Worm (Caenorhabditis elegans) whole organism, L4 larva: Measurements from ENCODE around the gene R13A5.15.
A peak's percentile ranks its signal among the peaks of the same experiment; 100 is the strongest.

Experiments
- T20F7.1 ChIP-seq: fragments of 200-800 bp; sonication (Bioruptor generic); optimal IDR thresholded peaks from 2 replicates; lab custom pipeline; 2018; ENCODE audit warnings: mild to moderate bottlenecking, missing genetic modification characterization, missing compliant biosample characterization
- Y5F2A.4 ChIP-seq: fragments of 200-800 bp; sonication (Bioruptor generic); optimal IDR thresholded peaks from 2 replicates; lab custom pipeline; 2018; ENCODE audit warnings: mild to moderate bottlenecking, missing genetic modification characterization, missing compliant biosample characterization
- ZK337.2 ChIP-seq: fragments of 200-800 bp; sonication (Bioruptor generic); IDR thresholded peaks from 2 replicates; pipeline ENCODE4 v1.3.6; 2022; ENCODE audit warnings: missing genetic modification reagents, missing genetic modification characterization, missing compliant biosample characterization
- arid-1 ChIP-seq: fragments of 200-800 bp; sonication (Bioruptor generic); conservative IDR thresholded peaks from 2 replicates; pipeline ENCODE4 v1.3.6; 2022; ENCODE audit warnings: missing genetic modification reagents, missing genetic modification characterization, missing compliant biosample characterization
- ceh-28 ChIP-seq: fragments of 150-350 bp; optimal IDR thresholded peaks from 2 replicates; lab custom pipeline; 2014; ENCODE audit warnings: missing biosample characterization, missing genetic modification reagents, missing genetic modification characterization
- ceh-32 ChIP-seq: sonication (generic microtip); optimal IDR thresholded peaks from 2 replicates; lab custom pipeline; 2016; ENCODE audit warnings: mild to moderate bottlenecking, missing genetic modification characterization, missing compliant biosample characterization; ENCODE audit not compliant: poor library complexity
- ceh-44 ChIP-seq: fragments of 200-800 bp; sonication (Bioruptor generic); IDR thresholded peaks from 2 replicates; pipeline ENCODE4 v1.3.6; 2022; ENCODE audit warnings: missing genetic modification reagents, missing genetic modification characterization, missing compliant biosample characterization
- ctbp-1 ChIP-seq: fragments of 200-800 bp; sonication (Bioruptor generic); IDR thresholded peaks from 2 replicates; pipeline ENCODE4 v1.3.6; 2022; ENCODE audit warnings: missing genetic modification reagents, missing genetic modification characterization, missing compliant biosample characterization
- dmd-9 ChIP-seq: fragments of 200-800 bp; sonication (Bioruptor generic); IDR thresholded peaks from 2 replicates; pipeline ENCODE4 v1.3.6; 2022; ENCODE audit warnings: missing genetic modification reagents, missing genetic modification characterization, missing compliant biosample characterization
- duxl-1 ChIP-seq: sonication (generic microtip); optimal IDR thresholded peaks from 2 replicates; lab custom pipeline; 2016; ENCODE audit warnings: mild to moderate bottlenecking, missing genetic modification characterization, moderate library complexity, missing compliant biosample characterization; ENCODE audit not compliant: poor library complexity
- dve-1 ChIP-seq: sonication (generic microtip); optimal IDR thresholded peaks from 2 replicates; lab custom pipeline; 2017; ENCODE audit warnings: antibody characterized with exemption, mild to moderate bottlenecking, missing genetic modification characterization, missing compliant biosample characterization; ENCODE audit not compliant: insufficient read depth
- egl-27 ChIP-seq: sonication (generic microtip); optimal IDR thresholded peaks from 3 replicates; lab custom pipeline; 2017; ENCODE audit warnings: missing biosample characterization, missing genetic modification reagents, missing genetic modification characterization
- fos-1 ChIP-seq: fragments of 150-350 bp; optimal IDR thresholded peaks from 2 replicates; lab custom pipeline; 2014; ENCODE audit warnings: missing biosample characterization, missing genetic modification characterization
- hif-1 ChIP-seq, 2 experiments: sonication (generic microtip); optimal IDR thresholded peaks; 2 replicates each; lab custom pipeline; 2016 to 2017; ENCODE audit warnings: missing compliant biosample characterization in 2 of 2, missing genetic modification characterization in 2 of 2, missing genetic modification reagents in 2 of 2, missing genotype in 2 of 2, mild to moderate bottlenecking in 1 of 2
- hlh-11 ChIP-seq: fragments of 200-800 bp; sonication (Bioruptor generic); optimal IDR thresholded peaks from 2 replicates; lab custom pipeline; 2018; ENCODE audit warnings: mild to moderate bottlenecking, missing genetic modification characterization, missing compliant biosample characterization
- hlh-30 ChIP-seq: sonication (generic microtip); optimal IDR thresholded peaks from 2 replicates; lab custom pipeline; 2017; ENCODE audit warnings: antibody characterized with exemption, mild to moderate bottlenecking, missing genetic modification characterization, missing compliant biosample characterization; ENCODE audit not compliant: insufficient read depth
- hmg-1.1 ChIP-seq: fragments of 200-800 bp; sonication (Bioruptor generic); IDR thresholded peaks from 2 replicates; pipeline ENCODE4 v1.3.6; 2022; ENCODE audit warnings: missing genetic modification reagents, missing genetic modification characterization, missing compliant biosample characterization
- lim-7 ChIP-seq: fragments of 200-800 bp; sonication (Bioruptor generic); IDR thresholded peaks from 2 replicates; pipeline ENCODE4 v1.3.6; 2022; ENCODE audit warnings: missing genetic modification characterization, missing compliant biosample characterization
- lin-1 ChIP-seq: fragments of 200-800 bp; sonication (Bioruptor generic); IDR thresholded peaks from 2 replicates; pipeline ENCODE4 v1.3.6; 2022; ENCODE audit warnings: missing genetic modification reagents, missing genetic modification characterization, missing compliant biosample characterization
- lin-13 ChIP-seq: fragments of 150-350 bp; optimal IDR thresholded peaks from 2 replicates; lab custom pipeline; 2014; ENCODE audit warnings: missing biosample characterization, missing genetic modification reagents, missing genetic modification characterization
- lin-38 ChIP-seq: fragments of 200-800 bp; sonication (Bioruptor generic); IDR thresholded peaks from 2 replicates; pipeline ENCODE4 v1.3.6; 2022; ENCODE audit warnings: missing genetic modification reagents, missing genetic modification characterization, missing compliant biosample characterization
- mep-1 ChIP-seq: fragments of 150-350 bp; sonication (generic microtip); optimal IDR thresholded peaks from 3 replicates; lab custom pipeline; 2014; ENCODE audit warnings: missing biosample characterization, missing genetic modification characterization
- mes-2 ChIP-seq: sonication (generic microtip); optimal IDR thresholded peaks from 2 replicates; lab custom pipeline; 2016; ENCODE audit warnings: missing genotype, mild to moderate bottlenecking, missing genetic modification characterization, missing compliant biosample characterization; ENCODE audit not compliant: poor library complexity, severe bottlenecking
- mxl-2 ChIP-seq: fragments of 200-800 bp; sonication (Bioruptor generic); conservative IDR thresholded peaks from 2 replicates; pipeline ENCODE4 v1.3.6; 2022; ENCODE audit warnings: missing genetic modification reagents, missing genetic modification characterization, missing compliant biosample characterization
- nhr-10 ChIP-seq: fragments of 150-350 bp; optimal IDR thresholded peaks from 2 replicates; lab custom pipeline; 2014; ENCODE audit warnings: missing biosample characterization, missing genetic modification characterization
- nhr-102 ChIP-seq: sonication (generic microtip); optimal IDR thresholded peaks from 2 replicates; lab custom pipeline; 2016; ENCODE audit warnings: mild to moderate bottlenecking, missing genetic modification characterization, moderate library complexity, missing compliant biosample characterization
- nhr-11 ChIP-seq: fragments of 150-350 bp; optimal IDR thresholded peaks from 2 replicates; lab custom pipeline; 2014; ENCODE audit warnings: missing biosample characterization, missing genetic modification characterization
- nhr-28 ChIP-seq: fragments of 150-350 bp; optimal IDR thresholded peaks from 2 replicates; lab custom pipeline; 2014; ENCODE audit warnings: missing biosample characterization, missing genetic modification characterization
- nhr-41 ChIP-seq: fragments of 200-800 bp; sonication (Bioruptor generic); IDR thresholded peaks from 2 replicates; pipeline ENCODE4 v1.3.6; 2022; ENCODE audit warnings: missing genetic modification reagents, missing genetic modification characterization, missing compliant biosample characterization
- nhr-42 ChIP-seq: fragments of 200-800 bp; sonication (Bioruptor generic); IDR thresholded peaks from 2 replicates; pipeline ENCODE4 v1.3.6; 2022; ENCODE audit warnings: missing genetic modification characterization, missing compliant biosample characterization
- nhr-48 ChIP-seq: sonication (generic microtip); optimal IDR thresholded peaks from 2 replicates; lab custom pipeline; 2016; ENCODE audit warnings: mild to moderate bottlenecking, missing genetic modification characterization, missing compliant biosample characterization
- nhr-6 ChIP-seq: fragments of 150-350 bp; optimal IDR thresholded peaks from 2 replicates; lab custom pipeline; 2014; ENCODE audit warnings: missing biosample characterization, missing genetic modification characterization
- nhr-77 ChIP-seq: fragments of 150-350 bp; optimal IDR thresholded peaks from 2 replicates; lab custom pipeline; 2014; ENCODE audit warnings: missing biosample characterization, missing genetic modification characterization
- php-3 ChIP-seq: fragments of 200-800 bp; sonication (Bioruptor generic); IDR thresholded peaks from 2 replicates; pipeline ENCODE4 v1.3.6; 2022; ENCODE audit warnings: missing genetic modification reagents, missing genetic modification characterization, missing compliant biosample characterization
- pqm-1 ChIP-seq: sonication (generic microtip); optimal IDR thresholded peaks from 2 replicates; lab custom pipeline; 2017; ENCODE audit warnings: missing biosample characterization, missing genetic modification characterization
- set-16 ChIP-seq: fragments of 200-800 bp; sonication (Bioruptor generic); IDR thresholded peaks from 2 replicates; pipeline ENCODE4 v1.3.6; 2022; ENCODE audit warnings: missing genetic modification reagents, missing genetic modification characterization, missing compliant biosample characterization
- snpc-1.2 ChIP-seq: fragments of 200-800 bp; sonication (Bioruptor generic); IDR thresholded peaks from 2 replicates; pipeline ENCODE4 v1.3.6; 2022; ENCODE audit warnings: missing genetic modification reagents, missing genetic modification characterization, missing compliant biosample characterization
- spr-1 ChIP-seq: sonication (generic microtip); optimal IDR thresholded peaks from 2 replicates; lab custom pipeline; 2016; ENCODE audit warnings: mild to moderate bottlenecking, missing genetic modification characterization, missing compliant biosample characterization
- tra-1 ChIP-seq: fragments of 200-800 bp; sonication (Bioruptor generic); IDR thresholded peaks from 2 replicates; pipeline ENCODE4 v1.3.6; 2022; ENCODE audit warnings: missing genetic modification reagents, missing genetic modification characterization, missing compliant biosample characterization
- ztf-11 ChIP-seq: fragments of 150-350 bp; optimal IDR thresholded peaks from 2 replicates; lab custom pipeline; 2014; ENCODE audit warnings: missing biosample characterization, missing genetic modification characterization

The R13A5.15 gene

DNA sequence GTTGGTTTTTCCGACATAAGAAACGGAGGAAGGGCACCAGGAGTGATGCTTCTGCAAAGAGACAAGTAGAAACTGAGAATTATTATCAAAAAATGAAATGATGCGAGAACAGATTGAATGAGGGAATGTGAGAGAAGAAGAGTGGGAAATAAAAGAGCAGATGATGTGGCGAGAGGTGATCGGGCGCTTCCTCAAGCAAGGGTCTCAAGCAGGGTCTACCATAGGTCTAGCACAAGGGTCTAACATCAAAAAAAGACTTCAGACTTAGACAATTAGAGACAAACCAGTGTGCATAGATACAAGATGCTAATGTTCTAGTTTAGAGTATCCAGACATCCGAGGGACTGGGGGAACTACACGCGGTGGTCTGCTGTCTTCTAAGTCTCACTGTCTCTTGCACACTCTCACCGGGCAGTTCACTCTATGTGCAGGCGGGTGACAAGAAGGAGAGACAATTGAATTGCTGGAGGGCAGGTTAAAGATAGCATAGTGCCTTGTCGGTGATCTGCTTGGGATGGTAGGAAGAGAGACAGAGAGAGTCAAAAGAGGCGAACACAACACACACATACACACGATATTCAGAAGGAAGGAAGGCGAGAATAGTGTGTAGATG, 17.9 kb downstream of the R13A5.15 start, which contains the start of gene R13A5.7 (continued):
- TF ChIP-seq hif-1 (tag; optimal IDR thresholded peaks at IDR 0.05; lab: Kevin White, UChicago), result peak in 1 of 2 experiments; percentile 36
- 0 out of 2 replicates have a peak, but pooled peaks have one; percentile 38 for TF ChIP-seq ceh-44 (GFP tag; lab: Robert Waterston, UW)
- TF ChIP-seq nhr-41 (GFP tag; lab: Robert Waterston, UW), result 0 out of 2 replicates have a peak, but pooled peaks have one; percentile 25
- TF ChIP-seq nhr-48 (tag; lab: Kevin White, UChicago), result peak; percentile 47
- TF ChIP-seq nhr-10 (tag; lab: Kevin White, UChicago), result no peak
- peak; percentile 74 for TF ChIP-seq nhr-11 (tag; lab: Kevin White, UChicago)
- 0 out of 2 replicates have a peak, but pooled peaks have one; percentile 37 for TF ChIP-seq tra-1 (GFP tag; lab: Robert Waterston, UW)
- no peak for TF ChIP-seq nhr-42 (GFP tag; lab: Robert Waterston, UW)
- peak; percentile 95 for TF ChIP-seq hlh-30
- TF ChIP-seq dve-1, result peak; percentile 88
- TF ChIP-seq set-16 (GFP tag; lab: Robert Waterston, UW), result no peak
- TF ChIP-seq ZK337.2 (GFP tag; lab: Robert Waterston, UW), result no peak
- peak; percentile 22 for TF ChIP-seq duxl-1 (tag; lab: Kevin White, UChicago)
- peak; percentile 89 for TF ChIP-seq hmg-1.1 (GFP tag; lab: Robert Waterston, UW)
- peak; percentile 63 for TF ChIP-seq T20F7.1 (GFP tag; lab: Kevin White, UChicago)
- TF ChIP-seq pqm-1 (tag; lab: Kevin White, UChicago), result peak; percentile 27
- TF ChIP-seq fos-1 (tag; lab: Kevin White, UChicago), result no peak
- TF ChIP-seq egl-27 (tag; lab: Kevin White, UChicago), result no peak
- no peak for TF ChIP-seq mxl-2 (GFP tag; lab: Robert Waterston, UW)
- peak; percentile 15 for TF ChIP-seq spr-1 (tag; lab: Kevin White, UChicago)
- TF ChIP-seq lin-13 (GFP tag; lab: Kevin White, UChicago), result peak; percentile 54
- peak; percentile 83 for TF ChIP-seq mep-1 (tag; lab: Kevin White, UChicago)
- peak; percentile 75 for TF ChIP-seq nhr-6 (tag; lab: Kevin White, UChicago)
- TF ChIP-seq arid-1, result peak; percentile 75; the same call in 1 of the 2 replicates
- peak; percentile 69 for TF ChIP-seq mes-2 (tag; lab: Kevin White, UChicago)
- TF ChIP-seq ctbp-1, result peak; percentile 63; the same call in 1 of the 2 replicates
- peak; percentile 90 for TF ChIP-seq nhr-28 (tag; lab: Kevin White, UChicago)
- 0 out of 2 replicates have a peak, but pooled peaks have one; percentile 35 for TF ChIP-seq lin-1 (GFP tag; lab: Robert Waterston, UW)
- TF ChIP-seq, all 104 proteins: peak for 43

ce11 chrIII:7566098-7566497, 22.0 kb downstream of the R13A5.15 start, which contains the start of gene ttr-32:
TSS of gene ttr-32 (plus strand) at chrIII:7566411.
- TF ChIP-seq dmd-9 (GFP tag; lab: Robert Waterston, UW), result no peak
- TF ChIP-seq arid-1, result no peak
- TF ChIP-seq lim-7 (GFP tag; lab: Robert Waterston, UW), result no peak
- no peak for TF ChIP-seq nhr-102 (tag; lab: Kevin White, UChicago)
- no peak for TF ChIP-seq Y5F2A.4
- no peak for TF ChIP-seq duxl-1 (tag; lab: Kevin White, UChicago)
- no peak for TF ChIP-seq fos-1 (tag; lab: Kevin White, UChicago)
- TF ChIP-seq php-3 (GFP tag; lab: Robert Waterston, UW), result no peak
- no peak for TF ChIP-seq pqm-1 (tag; lab: Kevin White, UChicago)
- no peak for TF ChIP-seq ceh-32
- TF ChIP-seq dve-1, result no peak

DNA sequence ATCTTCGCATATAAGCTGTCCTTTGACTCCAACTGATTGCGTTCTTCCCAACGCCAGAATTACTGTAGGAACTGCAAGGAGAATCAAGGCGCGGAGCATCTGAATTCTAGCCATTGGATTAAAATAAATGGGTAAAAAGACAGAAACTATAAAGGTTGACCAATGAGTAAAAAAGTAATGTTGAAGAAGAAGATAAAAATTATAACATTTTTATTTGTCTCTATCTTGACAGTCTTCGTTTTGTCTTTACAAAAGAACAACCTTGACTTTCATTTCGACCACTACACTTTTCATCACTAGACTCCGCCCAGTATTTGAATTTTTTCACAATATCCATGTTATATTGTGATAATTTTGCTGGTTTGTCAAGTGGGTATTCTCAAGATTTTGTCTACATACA, 22.9 kb downstream of the R13A5.15 start, which contains the start of gene ttr-8:
TSS of gene ttr-8 (minus strand) at position 101 of the 400 bp plus-strand sequence.
- TF ChIP-seq snpc-1.2 (GFP tag; lab: Robert Waterston, UW), result no peak
- TF ChIP-seq ceh-28 (tag; lab: Kevin White, UChicago), result no peak
- no peak for TF ChIP-seq hlh-11
- no peak for TF ChIP-seq mes-2 (tag; lab: Kevin White, UChicago)
- no peak for TF ChIP-seq ztf-11
- no peak for TF ChIP-seq lin-38 (GFP tag; lab: Robert Waterston, UW)
- TF ChIP-seq nhr-41 (GFP tag; lab: Robert Waterston, UW), result no peak
- TF ChIP-seq lin-1 (GFP tag; lab: Robert Waterston, UW), result no peak
- no peak for TF ChIP-seq nhr-77 (tag; lab: Kevin White, UChicago)
